Worm (Caenorhabditis elegans): ENCODE results near the gene pitr-3.

DNA sequence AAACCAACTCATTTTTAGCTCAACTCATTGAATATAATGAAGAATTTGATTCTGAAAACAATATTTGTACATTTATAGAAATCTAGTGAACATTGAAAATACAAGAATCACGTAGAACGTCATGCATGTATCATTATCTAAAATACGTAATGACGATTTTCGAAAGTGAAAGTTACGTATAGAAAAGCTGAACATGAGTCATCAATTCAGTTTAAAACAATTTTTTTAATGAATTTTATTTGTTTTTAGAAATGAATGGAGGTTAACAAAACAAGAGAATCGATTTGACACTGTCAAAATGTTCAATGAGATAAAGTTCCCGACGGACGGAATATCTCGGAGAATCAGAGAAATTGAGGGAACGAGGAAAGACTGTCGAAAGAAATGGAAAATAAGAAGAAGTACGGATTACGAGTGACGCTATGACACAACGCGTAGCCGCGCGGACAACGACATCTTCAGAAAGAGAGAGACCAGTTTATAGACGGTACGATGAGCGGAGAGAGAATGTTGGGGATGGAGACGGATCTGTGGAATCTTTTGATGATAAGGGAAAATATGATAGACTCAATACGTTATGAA, 40.6 kb upstream of the pitr-3 start, which contains the start of gene ptr-1:
- TF ChIP-seq nhr-42 (GFP tag; IDR thresholded peaks at IDR 0.05) (no peak), mdl-1 (tag; optimal IDR thresholded peaks at IDR 0.05) (no peak), nhr-11 (tag; optimal IDR thresholded peaks at IDR 0.05) (no peak), F49E8.2 (tag; optimal IDR thresholded peaks at IDR 0.05; ENCODE audit: borderline replicate concordance) (no peak), F10B5.3 (tag; optimal IDR thresholded peaks at IDR 0.05) (no peak), nhr-237 (tag; optimal IDR thresholded peaks at IDR 0.05) (no peak)
